Worm (Caenorhabditis elegans) whole organism, mixed stage, embryonic: ENCODE results near the gene nstp-8.

ENCODE experiments used
- M03D4.4 ChIP-seq: sonication (generic microtip); optimal IDR thresholded peaks from 2 replicates; lab custom pipeline; 2017; ENCODE audit warnings: mild to moderate bottlenecking, missing genetic modification characterization, missing compliant biosample characterization
- bed-3 ChIP-seq: fragments of 200-800 bp; sonication (Bioruptor generic); optimal IDR thresholded peaks from 3 replicates; lab custom pipeline; 2018; ENCODE audit warnings: mild to moderate bottlenecking, missing genetic modification characterization, moderate library complexity, missing compliant biosample characterization
- blmp-1 ChIP-seq: fragments of 150-350 bp; optimal IDR thresholded peaks from 2 replicates; lab custom pipeline; 2014; ENCODE audit warnings: missing biosample characterization, missing genetic modification characterization
- ceh-39 ChIP-seq: fragments of 150-350 bp; optimal IDR thresholded peaks from 2 replicates; lab custom pipeline; 2014; ENCODE audit warnings: missing biosample characterization, missing genetic modification characterization
- ceh-43 ChIP-seq: fragments of 200-800 bp; sonication (Bioruptor generic); optimal IDR thresholded peaks from 2 replicates; lab custom pipeline; 2018; ENCODE audit warnings: mild to moderate bottlenecking, missing genetic modification characterization, moderate library complexity, missing compliant biosample characterization
- ceh-83 ChIP-seq: fragments of 200-800 bp; sonication (Bioruptor generic); optimal IDR thresholded peaks from 2 replicates; lab custom pipeline; 2018; ENCODE audit warnings: mild to moderate bottlenecking, missing genetic modification characterization, missing compliant biosample characterization
- ces-1 ChIP-seq: fragments of 150-350 bp; optimal IDR thresholded peaks from 2 replicates; lab custom pipeline; 2014; ENCODE audit warnings: missing biosample characterization, missing genetic modification reagents, missing genetic modification characterization
- elt-1 ChIP-seq: sonication (generic microtip); optimal IDR thresholded peaks from 2 replicates; lab custom pipeline; 2017; ENCODE audit warnings: missing genetic modification characterization, mild to moderate bottlenecking, missing compliant biosample characterization, antibody characterized with exemption, moderate library complexity, borderline replicate concordance; ENCODE audit not compliant: insufficient read depth
- flh-1 ChIP-seq: fragments of 200-800 bp; sonication (Bioruptor generic); optimal IDR thresholded peaks from 2 replicates; lab custom pipeline; 2018; ENCODE audit warnings: mild to moderate bottlenecking, missing genetic modification characterization, moderate library complexity, missing compliant biosample characterization
- ham-2 ChIP-seq: fragments of 200-800 bp; sonication (Bioruptor generic); optimal IDR thresholded peaks from 2 replicates; lab custom pipeline; 2018; ENCODE audit warnings: mild to moderate bottlenecking, missing genetic modification characterization, missing compliant biosample characterization
- hlh-1 ChIP-seq: fragments of 150-350 bp; optimal IDR thresholded peaks from 2 replicates; lab custom pipeline; 2014; ENCODE audit warnings: missing biosample characterization, missing genetic modification reagents, missing genetic modification characterization
- lin-32 ChIP-seq: fragments of 200-800 bp; sonication (Bioruptor generic); optimal IDR thresholded peaks from 2 replicates; lab custom pipeline; 2018; ENCODE audit warnings: mild to moderate bottlenecking, missing genetic modification characterization, missing compliant biosample characterization
- lsy-2 ChIP-seq: fragments of 150-350 bp; optimal IDR thresholded peaks from 2 replicates; lab custom pipeline; 2014; ENCODE audit warnings: missing biosample characterization, missing genetic modification characterization
- mab-5 ChIP-seq: fragments of 150-350 bp; optimal IDR thresholded peaks from 2 replicates; lab custom pipeline; 2014; ENCODE audit warnings: missing biosample characterization, missing genetic modification characterization
- mls-2 ChIP-seq: sonication (generic microtip); optimal IDR thresholded peaks from 2 replicates; lab custom pipeline; 2016; ENCODE audit warnings: mild to moderate bottlenecking, missing genetic modification characterization, moderate library complexity, missing compliant biosample characterization
- nhr-12 ChIP-seq: fragments of 150-350 bp; optimal IDR thresholded peaks from 2 replicates; lab custom pipeline; 2014; ENCODE audit warnings: missing biosample characterization, missing genetic modification characterization
- nhr-237 ChIP-seq: fragments of 150-350 bp; optimal IDR thresholded peaks from 2 replicates; lab custom pipeline; 2014; ENCODE audit warnings: missing biosample characterization, missing genetic modification characterization
- nhr-28 ChIP-seq: fragments of 150-350 bp; optimal IDR thresholded peaks from 2 replicates; lab custom pipeline; 2014; ENCODE audit warnings: missing biosample characterization, missing genetic modification characterization
- nhr-76 ChIP-seq: sonication (generic microtip); optimal IDR thresholded peaks from 2 replicates; lab custom pipeline; 2017; ENCODE audit warnings: missing biosample characterization, missing genetic modification characterization
- pha-4 ChIP-seq: fragments of 150-350 bp; optimal IDR thresholded peaks from 2 replicates; lab custom pipeline; 2018; ENCODE audit warnings: missing biosample characterization, missing genetic modification reagents, missing genetic modification characterization
- sem-2 ChIP-seq: fragments of 200-800 bp; sonication (Bioruptor generic); optimal IDR thresholded peaks from 2 replicates; lab custom pipeline; 2018; ENCODE audit warnings: mild to moderate bottlenecking, missing genetic modification characterization, missing compliant biosample characterization
- snpc-4 ChIP-seq: fragments of 150-350 bp; optimal IDR thresholded peaks from 2 replicates; lab custom pipeline; 2014; ENCODE audit warnings: missing biosample characterization, missing genetic modification characterization
- sptf-1 ChIP-seq: sonication (generic microtip); optimal IDR thresholded peaks from 2 replicates; lab custom pipeline; 2017; ENCODE audit warnings: mild to moderate bottlenecking, missing genetic modification characterization, moderate library complexity, missing compliant biosample characterization
- tbx-8 ChIP-seq: fragments of 200-800 bp; sonication (Bioruptor generic); optimal IDR thresholded peaks from 2 replicates; lab custom pipeline; 2018; ENCODE audit warnings: mild to moderate bottlenecking, missing genetic modification characterization, moderate library complexity, missing compliant biosample characterization
- unc-120 ChIP-seq: sonication (generic microtip); optimal IDR thresholded peaks from 2 replicates; lab custom pipeline; 2017; ENCODE audit warnings: missing genetic modification characterization, missing compliant biosample characterization; ENCODE audit not compliant: poor library complexity, severe bottlenecking
- unc-39 ChIP-seq: fragments of 150-350 bp; optimal IDR thresholded peaks from 2 replicates; lab custom pipeline; 2014; ENCODE audit warnings: missing biosample characterization, missing genetic modification characterization
- unc-62 ChIP-seq: fragments of 150-350 bp; optimal IDR thresholded peaks from 2 replicates; lab custom pipeline; 2014; ENCODE audit warnings: missing biosample characterization, missing genetic modification reagents, missing genetic modification characterization
- zip-8 ChIP-seq: fragments of 150-350 bp; optimal IDR thresholded peaks from 2 replicates; lab custom pipeline; 2014; ENCODE audit warnings: missing biosample characterization, missing genetic modification characterization
- ztf-11 ChIP-seq: fragments of 150-350 bp; optimal IDR thresholded peaks from 2 replicates; lab custom pipeline; 2014; ENCODE audit warnings: missing biosample characterization, missing genetic modification characterization

The nstp-8 gene

DNA sequence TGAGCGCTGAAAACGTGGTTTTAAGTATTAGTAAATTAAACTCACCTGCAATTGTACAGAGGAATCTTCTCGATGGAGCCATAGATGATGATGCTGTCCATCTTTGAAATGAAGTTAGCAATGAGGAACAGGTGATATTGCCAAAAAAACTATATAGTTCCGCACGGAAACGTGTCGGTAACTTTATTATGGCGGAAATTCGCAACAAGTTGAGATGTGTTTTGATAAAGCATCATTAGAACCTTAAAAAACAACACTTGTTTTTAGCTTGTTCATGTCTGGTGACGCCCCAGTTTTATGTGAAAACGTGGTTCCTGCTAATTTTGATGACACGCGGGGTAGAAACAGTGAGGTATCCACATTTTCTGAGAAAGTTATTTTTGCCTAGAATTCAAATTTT, 9.3 kb upstream of the nstp-8 start, which contains the start of gene srt-40:
TSS of gene srt-40 (minus strand) at position 101 of the 400 bp plus-strand sequence.
- no peak for TF ChIP-seq hlh-1 (tag; lab: Kevin White, UChicago)
- TF ChIP-seq mls-2 (tag; lab: Kevin White, UChicago): no peak
- no peak for TF ChIP-seq nhr-237 (tag; lab: Kevin White, UChicago)
- no peak for TF ChIP-seq sem-2

DNA sequence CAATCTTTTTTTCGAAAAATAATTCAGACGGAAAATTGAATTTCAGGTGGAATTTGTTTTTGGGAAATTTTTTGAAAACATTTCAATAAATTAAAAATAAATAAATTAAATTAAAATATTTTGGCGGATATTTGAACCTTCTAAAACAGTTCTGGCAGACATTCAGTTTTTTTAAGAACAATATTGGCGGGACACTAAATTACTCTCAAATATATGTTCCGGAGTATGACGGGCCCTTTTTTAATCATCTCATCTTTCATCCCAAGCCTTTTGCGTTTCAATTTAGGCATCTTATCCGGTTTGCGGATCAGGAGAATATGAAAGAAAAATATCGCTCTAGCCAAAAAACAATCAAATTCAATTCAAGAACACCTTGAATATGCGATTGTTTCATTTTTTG, 8.7 kb upstream of the nstp-8 start, which contains the start of gene svh-11:
TSS of gene svh-11 (plus strand) at position 301 of the 400 bp plus-strand sequence.
- TF ChIP-seq blmp-1 (tag; lab: Kevin White, UChicago) (no peak), tbx-8 (GFP tag; lab: Kevin White, UChicago) (no peak), unc-39 (tag; lab: Kevin White, UChicago) (no peak), M03D4.4 (tag; lab: Kevin White, UChicago) (no peak)

DNA sequence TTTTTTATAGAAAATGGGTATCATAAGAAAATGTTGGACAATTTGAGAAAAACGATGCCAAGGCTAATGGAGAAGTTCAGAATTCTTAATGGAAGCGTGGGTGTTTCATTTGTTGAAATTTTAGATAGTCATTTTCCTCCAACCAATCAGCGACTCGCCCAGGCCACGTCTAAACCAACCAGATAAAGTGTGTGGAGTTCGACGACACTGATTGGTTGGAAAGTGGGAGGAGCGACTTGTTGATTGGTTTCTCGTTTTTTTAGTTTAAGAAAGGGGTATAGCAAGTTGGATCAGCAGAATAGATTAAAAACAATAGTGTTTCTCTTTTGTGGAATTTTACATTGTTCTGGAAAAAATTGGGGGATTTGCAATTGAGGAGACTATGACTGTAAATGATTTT, 7.9 kb upstream of the nstp-8 start:
- no peak for TF ChIP-seq mab-5 (tag; lab: Kevin White, UChicago)
- no peak for TF ChIP-seq ceh-39 (tag; lab: Kevin White, UChicago)
- no peak for TF ChIP-seq unc-39 (tag; lab: Kevin White, UChicago)
- no peak for TF ChIP-seq pha-4 (tag; lab: Kevin White, UChicago)
- no peak for TF ChIP-seq nhr-12 (tag; lab: Kevin White, UChicago)

DNA sequence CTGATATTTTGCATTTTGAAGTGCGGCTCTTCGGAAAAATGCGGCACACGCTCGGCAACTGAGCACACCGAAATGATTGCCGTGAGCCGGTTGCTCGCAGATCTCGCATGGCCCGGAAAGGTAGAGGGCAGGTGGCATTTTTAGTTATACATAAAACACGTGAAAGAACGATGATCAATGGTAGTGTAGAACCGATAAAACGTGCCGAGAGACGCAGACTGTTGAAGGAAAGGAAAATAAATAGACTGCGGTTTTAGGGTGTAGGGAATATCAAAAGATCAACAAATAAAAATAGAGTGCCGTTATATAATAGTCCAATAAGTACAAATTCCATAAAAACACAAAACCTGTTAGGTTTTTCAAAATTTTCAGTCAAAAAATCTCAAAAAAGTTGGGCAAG, 3.5 kb upstream of the nstp-8 start, which contains the start of gene nhr-133:
TSS of gene nhr-133 (minus strand) at position 183 of the 400 bp plus-strand sequence.
- TF ChIP-seq sptf-1 (tag; lab: Kevin White, UChicago) (no peak), ham-2 (GFP tag; lab: Kevin White, UChicago) (no peak)

- TF ChIP-seq unc-120 (tag; lab: Kevin White, UChicago): no peak
- TF ChIP-seq elt-1 (tag; lab: Kevin White, UChicago): no peak
- TF ChIP-seq ztf-11 (tag; lab: Kevin White, UChicago): no peak
- TF ChIP-seq lsy-2 (tag; lab: Kevin White, UChicago): no peak
- TF ChIP-seq pha-4 (tag; lab: Kevin White, UChicago): peak; percentile 6
- TF ChIP-seq ceh-43 (GFP tag; lab: Kevin White, UChicago): no peak
- TF ChIP-seq, all 35 proteins: peak for 1
Observed at ce11 chrV:2214428-2215038, 919 bp upstream of the nstp-8 start, which contains the start of gene nhr-184. nhr-184 (minus strand) TSS chrV:2214478.

- no peak for TF ChIP-seq pha-4 (tag; lab: Kevin White, UChicago)
- no peak for TF ChIP-seq hlh-1 (tag; lab: Kevin White, UChicago)
- TF ChIP-seq ham-2 (GFP tag; lab: Kevin White, UChicago): no peak
- no peak for TF ChIP-seq zip-8
- no peak for TF ChIP-seq sptf-1 (tag; lab: Kevin White, UChicago)
- TF ChIP-seq mls-2 (tag; lab: Kevin White, UChicago): no peak
- no peak for TF ChIP-seq lin-32 (GFP tag; lab: Kevin White, UChicago)
- TF ChIP-seq sem-2: no peak
- no peak for TF ChIP-seq bed-3
- no peak for TF ChIP-seq unc-62
- no peak for TF ChIP-seq unc-120 (tag; lab: Kevin White, UChicago)
Observed at ce11 chrV:2216927-2217326, 1.5 kb downstream of the nstp-8 start.

- no peak for TF ChIP-seq unc-120 (tag; lab: Kevin White, UChicago)
- no peak for TF ChIP-seq nhr-76 (tag; lab: Kevin White, UChicago)
- TF ChIP-seq pha-4 (tag; lab: Kevin White, UChicago): peak; percentile 89
- TF ChIP-seq tbx-8 (GFP tag; lab: Kevin White, UChicago): no peak
- no peak for TF ChIP-seq lin-32 (GFP tag; lab: Kevin White, UChicago)
- no peak for TF ChIP-seq ceh-83 (GFP tag; lab: Kevin White, UChicago)
- TF ChIP-seq snpc-4 (tag; lab: Kevin White, UChicago): no peak
- TF ChIP-seq flh-1: no peak
- no peak for TF ChIP-seq blmp-1 (tag; lab: Kevin White, UChicago)
- TF ChIP-seq ztf-11 (tag; lab: Kevin White, UChicago): no peak
- TF ChIP-seq mab-5 (tag; lab: Kevin White, UChicago): no peak
- no peak for TF ChIP-seq ces-1 (GFP tag; lab: Kevin White, UChicago)
- TF ChIP-seq lsy-2 (tag; lab: Kevin White, UChicago): no peak
- TF ChIP-seq zip-8: no peak
- TF ChIP-seq nhr-237 (tag; lab: Kevin White, UChicago): peak; percentile 44
- no peak for TF ChIP-seq ceh-39 (tag; lab: Kevin White, UChicago)
- TF ChIP-seq nhr-12 (tag; lab: Kevin White, UChicago): no peak
- no peak for TF ChIP-seq nhr-28
Observed at ce11 chrV:2218803-2219202, 3.4 kb downstream of the nstp-8 start, which contains the start of gene nhr-56. nhr-56 (plus strand) TSS chrV:2219004.
